Fruit fly (Drosophila melanogaster) whole organism, prepupa: Measurements from ENCODE around the gene CG45002.
A peak's percentile ranks its signal among the peaks of the same experiment; 100 is the strongest.

Source experiments
- CG10631 ChIP-seq: fragments of 200-800 bp; sonication (Bioruptor generic); optimal IDR thresholded peaks from 2 replicates; lab custom pipeline; 2016; ENCODE audit warnings: missing biosample characterization, missing genetic modification characterization
- CG11294 ChIP-seq: fragments of 200-800 bp; sonication (Bioruptor generic); IDR thresholded peaks from 2 replicates; pipeline ENCODE4 v1.3.6; 2022; ENCODE audit warnings: missing biosample characterization, missing genetic modification characterization
- CG3032 ChIP-seq: fragments of 200-800 bp; optimal IDR thresholded peaks from 2 replicates; lab custom pipeline; 2019; ENCODE audit warnings: missing biosample characterization, mild to moderate bottlenecking, missing genetic modification characterization, moderate library complexity
- CG4318 ChIP-seq: fragments of 200-800 bp; sonication (Bioruptor generic); optimal IDR thresholded peaks from 3 replicates; lab custom pipeline; 2017; ENCODE audit warnings: missing biosample characterization, mild to moderate bottlenecking, missing genetic modification characterization
- CG7368 ChIP-seq: fragments of 200-800 bp; sonication (Bioruptor generic); optimal IDR thresholded peaks from 3 replicates; lab custom pipeline; 2016; ENCODE audit warnings: missing biosample characterization, missing genetic modification characterization
- CG8632 ChIP-seq: fragments of 200-800 bp; sonication (Bioruptor generic); optimal IDR thresholded peaks from 3 replicates; lab custom pipeline; 2016; ENCODE audit warnings: missing biosample characterization, missing genetic modification characterization
- Ets96B ChIP-seq: fragments of 200-800 bp; optimal IDR thresholded peaks from 2 replicates; lab custom pipeline; 2019; ENCODE audit warnings: missing biosample characterization, mild to moderate bottlenecking, missing genetic modification characterization, moderate library complexity
- Gug ChIP-seq: fragments of 200-800 bp; sonication (Bioruptor generic); IDR thresholded peaks from 2 replicates; pipeline ENCODE4 v1.3.6; 2022; ENCODE audit warnings: missing biosample characterization, missing genetic modification characterization
- Hr38 ChIP-seq: sonication (Bioruptor generic); optimal IDR thresholded peaks from 2 replicates; lab custom pipeline; 2016; ENCODE audit warnings: missing biosample characterization, missing genetic modification characterization
- fkh ChIP-seq: fragments of 200-800 bp; sonication (Bioruptor generic); optimal IDR thresholded peaks from 3 replicates; lab custom pipeline; 2017; ENCODE audit warnings: missing biosample characterization, mild to moderate bottlenecking, missing genetic modification characterization, moderate library complexity
- svp ChIP-seq: fragments of 200-800 bp; sonication (Bioruptor generic); peaks from one replicate; lab custom pipeline; 2016; ENCODE audit warnings: missing biosample characterization, missing genetic modification characterization

DNA sequence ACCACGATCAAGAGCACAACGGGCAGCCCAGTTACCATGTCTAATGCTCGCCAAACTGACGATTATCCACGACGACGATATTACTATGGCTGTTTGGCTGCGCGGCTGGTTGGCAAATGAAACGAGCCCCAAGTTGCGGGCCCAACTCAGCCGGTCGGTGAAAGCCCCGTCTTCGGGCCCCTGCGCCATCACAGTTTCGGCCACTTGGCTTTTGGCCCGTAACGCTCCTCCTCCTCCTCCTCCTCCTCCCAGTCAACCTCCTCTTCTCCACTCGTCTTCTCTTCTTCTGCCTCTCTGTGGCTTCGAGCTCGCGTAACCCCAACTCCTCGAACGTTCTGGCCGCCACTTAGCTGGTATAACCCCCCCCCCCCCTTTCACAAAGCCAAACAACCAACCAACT is 21.0 kb upstream of the CG45002 start, which contains the start of gene CG8945:
- no peak for TF ChIP-seq CG4318
- TF ChIP-seq CG10631 (GFP tag; lab: Kevin White, UChicago): no peak
- no peak for TF ChIP-seq fkh
- TF ChIP-seq CG11294 (GFP tag; lab: Robert Waterston, UW): no peak
- TF ChIP-seq Ets96B (tag; lab: Kevin White, UChicago): no peak
- no peak for TF ChIP-seq Gug (GFP tag; lab: Robert Waterston, UW)
- TF ChIP-seq CG7368: no peak
- no peak for TF ChIP-seq Hr38 (GFP tag; lab: Kevin White, UChicago)
- TF ChIP-seq svp (GFP tag; lab: Kevin White, UChicago): peak; percentile 27
- no peak for TF ChIP-seq CG3032 (tag; lab: Kevin White, UChicago)
- TF ChIP-seq CG8632 (GFP tag; lab: Kevin White, UChicago): no peak
